Fruit fly (Drosophila melanogaster) whole organism, embryonic: Measurements from ENCODE around the gene barc.
A peak's percentile ranks its signal among the peaks of the same experiment; 100 is the strongest.

ENCODE experiments used
- Ada2b ChIP-seq: fragments of 200-800 bp; sonication (Bioruptor generic); IDR thresholded peaks from 2 replicates; pipeline ENCODE4 v1.3.6; 2022; ENCODE audit warnings: missing biosample characterization, missing genetic modification characterization
- Asciz ChIP-seq: fragments of 200-800 bp; sonication (Bioruptor generic); optimal IDR thresholded peaks from 2 replicates; lab custom pipeline; 2017; ENCODE audit warnings: missing biosample characterization, mild to moderate bottlenecking, missing genetic modification characterization, missing genetic modification reagents
- CG10431 ChIP-seq: fragments of 200-800 bp; sonication (Bioruptor generic); optimal IDR thresholded peaks from 3 replicates; lab custom pipeline; 2018; ENCODE audit warnings: missing biosample characterization, mild to moderate bottlenecking, missing genetic modification characterization
- CG13296 ChIP-seq: fragments of 200-800 bp; sonication (Bioruptor generic); optimal IDR thresholded peaks from 3 replicates; lab custom pipeline; 2018; ENCODE audit warnings: missing biosample characterization, mild to moderate bottlenecking, missing genetic modification characterization
- CG14014 ChIP-seq: fragments of 200-800 bp; sonication (Bioruptor generic); IDR thresholded peaks from 2 replicates; pipeline ENCODE4 v1.3.6; 2022; ENCODE audit warnings: missing biosample characterization, missing genetic modification characterization
- CG14667 ChIP-seq: fragments of 200-800 bp; sonication (Bioruptor generic); IDR thresholded peaks from 2 replicates; pipeline ENCODE4 v1.3.6; 2022; ENCODE audit warnings: missing biosample characterization, missing genetic modification characterization
- CG15011 ChIP-seq: fragments of 200-800 bp; sonication (Bioruptor generic); optimal IDR thresholded peaks from 3 replicates; lab custom pipeline; 2018; ENCODE audit warnings: missing biosample characterization, mild to moderate bottlenecking, missing genetic modification characterization
- CG1647 ChIP-seq: fragments of 200-800 bp; sonication (Bioruptor generic); optimal IDR thresholded peaks from 3 replicates; lab custom pipeline; 2016; ENCODE audit warnings: missing biosample characterization, missing genetic modification characterization
- CG17359 ChIP-seq: fragments of 200-800 bp; sonication (Bioruptor generic); optimal IDR thresholded peaks from 3 replicates; lab custom pipeline; 2018; ENCODE audit warnings: missing biosample characterization, mild to moderate bottlenecking, missing genetic modification characterization, moderate library complexity
- CG17802 ChIP-seq: fragments of 200-800 bp; sonication (Bioruptor generic); optimal IDR thresholded peaks from 2 replicates; lab custom pipeline; 2018; ENCODE audit warnings: missing biosample characterization, mild to moderate bottlenecking, missing genetic modification characterization, moderate library complexity
- CG17912 ChIP-seq: fragments of 200-800 bp; sonication (Bioruptor generic); optimal IDR thresholded peaks from 2 replicates; lab custom pipeline; 2018; ENCODE audit warnings: missing biosample characterization, mild to moderate bottlenecking, missing genetic modification characterization
- CG2199 ChIP-seq: fragments of 200-800 bp; sonication (Bioruptor generic); IDR thresholded peaks from 3 replicates; pipeline ENCODE4 v1.3.6; 2022; ENCODE audit warnings: missing biosample characterization, missing genetic modification characterization
- CG31388 ChIP-seq: fragments of 200-800 bp; sonication (Bioruptor generic); optimal IDR thresholded peaks from 2 replicates; lab custom pipeline; 2016; ENCODE audit warnings: missing biosample characterization, missing genetic modification characterization
- CG3995 ChIP-seq: fragments of 200-800 bp; sonication (Bioruptor generic); optimal IDR thresholded peaks from 3 replicates; lab custom pipeline; 2016; ENCODE audit warnings: missing biosample characterization, missing genetic modification characterization
- CG4854 ChIP-seq: fragments of 200-800 bp; sonication (Bioruptor generic); optimal IDR thresholded peaks from 2 replicates; lab custom pipeline; 2016; ENCODE audit warnings: missing biosample characterization, missing genetic modification characterization, inconsistent platforms
- CG8359 ChIP-seq: fragments of 200-800 bp; sonication (Bioruptor generic); optimal IDR thresholded peaks from 2 replicates; lab custom pipeline; 2017; ENCODE audit warnings: missing biosample characterization, mild to moderate bottlenecking, missing genetic modification characterization, borderline replicate concordance
- CG9932 ChIP-seq: fragments of 200-800 bp; sonication (Bioruptor generic); IDR thresholded peaks from 2 replicates; pipeline ENCODE4 v1.3.6; 2022; ENCODE audit warnings: missing biosample characterization, missing genetic modification characterization
- Dbx ChIP-seq: fragments of 200-800 bp; sonication (Bioruptor generic); IDR thresholded peaks from 3 replicates; pipeline ENCODE4 v1.3.6; 2022; ENCODE audit warnings: missing biosample characterization, missing genetic modification characterization
- Dref ChIP-seq: fragments of 200-800 bp; sonication (Bioruptor generic); IDR thresholded peaks from 2 replicates; pipeline ENCODE4 v1.3.6; 2022; ENCODE audit warnings: missing biosample characterization, missing genetic modification characterization
- Drgx ChIP-seq: fragments of 200-800 bp; sonication (Bioruptor generic); IDR thresholded peaks from 2 replicates; pipeline ENCODE4 v1.3.6; 2022; ENCODE audit warnings: missing biosample characterization, missing genetic modification characterization
- Fer1 ChIP-seq: fragments of 200-800 bp; sonication (Bioruptor generic); optimal IDR thresholded peaks from 2 replicates; lab custom pipeline; 2017; ENCODE audit warnings: missing biosample characterization, mild to moderate bottlenecking, missing genetic modification characterization
- HLH3B ChIP-seq: fragments of 200-800 bp; sonication (Bioruptor generic); IDR thresholded peaks from 2 replicates; pipeline ENCODE4 v1.3.6; 2022; ENCODE audit warnings: missing biosample characterization, missing genetic modification characterization
- HmgZ ChIP-seq: fragments of 200-800 bp; sonication (Bioruptor generic); optimal IDR thresholded peaks from 2 replicates; lab custom pipeline; 2018; ENCODE audit warnings: missing biosample characterization, mild to moderate bottlenecking, missing genetic modification characterization
- Kr ChIP-seq: fragments of 200-800 bp; sonication (Bioruptor generic); optimal IDR thresholded peaks from 2 replicates; lab custom pipeline; 2017; ENCODE audit warnings: missing biosample characterization, mild to moderate bottlenecking, missing genetic modification characterization
- MBD-R2 ChIP-seq: fragments of 200-800 bp; sonication (Bioruptor generic); IDR thresholded peaks from 2 replicates; pipeline ENCODE4 v1.3.6; 2022; ENCODE audit warnings: missing biosample characterization, missing genetic modification characterization
- Trl ChIP-seq, 3 experiments: fragments of >200 bp in 2 of 3; fragments of 200-800 bp in 1 of 3; sonication (Bioruptor generic) in 1 of 3; optimal IDR thresholded peaks; 2 replicates in 1 of 3; 3 replicates in 2 of 3; lab custom pipeline; 2016 to 2017; ENCODE audit warnings: missing biosample characterization in 1 of 3, missing genetic modification characterization in 1 of 3
- Xbp1 ChIP-seq: fragments of 200-800 bp; sonication (Bioruptor generic); optimal IDR thresholded peaks from 3 replicates; lab custom pipeline; 2016; ENCODE audit warnings: missing biosample characterization, mild to moderate bottlenecking, missing genetic modification characterization
- bsh ChIP-seq, 2 experiments: fragments of 200-800 bp; sonication (Bioruptor generic); optimal IDR thresholded peaks; 2 replicates each; lab custom pipeline; 2017 to 2018; ENCODE audit warnings: mild to moderate bottlenecking in 2 of 2, missing biosample characterization in 2 of 2, missing genetic modification characterization in 2 of 2, moderate library complexity in 1 of 2
- crp ChIP-seq, 2 experiments: fragments of 200-800 bp; sonication (Bioruptor generic); optimal IDR thresholded peaks; 2 replicates in 1 of 2; 3 replicates in 1 of 2; lab custom pipeline; 2017; ENCODE audit warnings: missing biosample characterization in 2 of 2, missing genetic modification characterization in 2 of 2, mild to moderate bottlenecking in 1 of 2, moderate library complexity in 1 of 2
- disco-r ChIP-seq: fragments of 200-800 bp; sonication (Bioruptor generic); optimal IDR thresholded peaks from 2 replicates; lab custom pipeline; 2016; ENCODE audit warnings: missing biosample characterization, missing genetic modification characterization
- dm ChIP-seq: fragments of 200-800 bp; sonication (Bioruptor generic); optimal IDR thresholded peaks from 3 replicates; lab custom pipeline; 2016; ENCODE audit warnings: missing biosample characterization, missing genetic modification characterization
- emc ChIP-seq: fragments of 200-800 bp; sonication (Bioruptor generic); optimal IDR thresholded peaks from 2 replicates; lab custom pipeline; 2016; ENCODE audit warnings: missing biosample characterization, missing genetic modification characterization
- fd102C ChIP-seq: fragments of 200-800 bp; sonication (Bioruptor generic); optimal IDR thresholded peaks from 2 replicates; lab custom pipeline; 2018; ENCODE audit warnings: missing biosample characterization, mild to moderate bottlenecking, missing genetic modification characterization, moderate library complexity
- fu2 ChIP-seq: fragments of 200-800 bp; sonication (Bioruptor generic); optimal IDR thresholded peaks from 2 replicates; lab custom pipeline; 2016; ENCODE audit warnings: missing biosample characterization, missing genetic modification characterization
- hbn ChIP-seq: fragments of 200-800 bp; sonication (Bioruptor generic); IDR thresholded peaks from 2 replicates; pipeline ENCODE4 v1.3.6; 2022; ENCODE audit warnings: missing biosample characterization, missing genetic modification characterization; ENCODE audit not compliant: partially characterized antibody
- lilli ChIP-seq: fragments of 200-800 bp; sonication (Bioruptor generic); optimal IDR thresholded peaks from 3 replicates; lab custom pipeline; 2016; ENCODE audit warnings: missing biosample characterization, missing genetic modification characterization
- onecut ChIP-seq: fragments of 200-800 bp; sonication (Bioruptor generic); IDR thresholded peaks from 2 replicates; pipeline ENCODE4 v1.3.6; 2022; ENCODE audit warnings: missing biosample characterization, missing genetic modification characterization
- ssp ChIP-seq: fragments of 200-800 bp; sonication (Bioruptor generic); IDR thresholded peaks from 2 replicates; pipeline ENCODE4 v1.3.6; 2022; ENCODE audit warnings: missing biosample characterization, missing genetic modification characterization
- sug ChIP-seq: fragments of 200-800 bp; optimal IDR thresholded peaks from 2 replicates; lab custom pipeline; 2019; ENCODE audit warnings: missing biosample characterization, mild to moderate bottlenecking, missing genetic modification characterization, moderate library complexity
- tio ChIP-seq: fragments of 200-800 bp; sonication (Bioruptor generic); optimal IDR thresholded peaks from 2 replicates; lab custom pipeline; 2017; ENCODE audit warnings: missing biosample characterization, missing genetic modification characterization, inconsistent platforms
- wor ChIP-seq: fragments of 200-800 bp; sonication (Bioruptor generic); IDR thresholded peaks from 2 replicates; pipeline ENCODE4 v1.3.6; 2022; ENCODE audit warnings: missing biosample characterization, missing genetic modification characterization

Gene barc

dm6 chr3L:21433744-21434384 lies 930 bp upstream of the barc start (continued):
- TF ChIP-seq CG9932 (GFP tag; lab: Robert Waterston, UW) (0 out of 2 replicates have a peak, but pooled peaks have one; percentile 35), Dref (no peak), MBD-R2 (GFP tag; lab: Robert Waterston, UW) (peak; percentile 19; the same call in 1 of the 2 replicates), CG31388 (GFP tag; lab: Kevin White, UChicago) (no peak), ssp (GFP tag; lab: Robert Waterston, UW) (no peak), hbn (GFP tag; lab: Robert Waterston, UW) (no peak), CG15011 (no peak), Kr (no peak), HLH3B (peak; percentile 8; the same call in 1 of the 2 replicates), CG3995 (GFP tag; lab: Kevin White, UChicago) (no peak), CG13296 (GFP tag; lab: Kevin White, UChicago) (no peak), CG10431 (GFP tag; lab: Kevin White, UChicago) (no peak), CG8359 (no peak), Ada2b (GFP tag; lab: Robert Waterston, UW) (no peak), bsh (GFP tag; optimal IDR thresholded peaks at IDR 0.05; lab: Kevin White, UChicago) (no peak), Trl (optimal IDR thresholded peaks at IDR 0.05; lab: Kevin White, UChicago) (peak in 1 of 2 experiments; percentile 0), Trl (GFP tag; optimal IDR thresholded peaks at IDR 0.05; lab: Kevin White, UChicago) (no peak), HmgZ (tag; lab: Kevin White, UChicago) (peak; percentile 5), CG17359 (tag; lab: Kevin White, UChicago) (no peak), sug (peak; percentile 35), fu2 (GFP tag; lab: Kevin White, UChicago) (no peak), CG4854 (GFP tag; lab: Kevin White, UChicago) (no peak), CG17802 (no peak), Asciz (GFP tag; lab: Kevin White, UChicago) (no peak), emc (no peak), crp (GFP tag; optimal IDR thresholded peaks at IDR 0.05; lab: Kevin White, UChicago) (no peak), wor (no peak), fd102C (GFP tag; lab: Kevin White, UChicago) (no peak), Drgx (no peak), lilli (GFP tag; lab: Kevin White, UChicago) (no peak), CG14014 (no peak), CG14667 (GFP tag; lab: Robert Waterston, UW) (no peak), tio (GFP tag; lab: Kevin White, UChicago) (no peak), Fer1 (GFP tag; lab: Kevin White, UChicago) (peak; percentile 13), Xbp1 (GFP tag; lab: Kevin White, UChicago) (peak; percentile 12), CG2199 (GFP tag; lab: Robert Waterston, UW) (0 out of 3 replicates have a peak, but pooled peaks have one; percentile 25), dm (peak; percentile 92), onecut (GFP tag; lab: Robert Waterston, UW) (no peak), disco-r (GFP tag; lab: Kevin White, UChicago) (peak; percentile 2), CG17912 (GFP tag; lab: Kevin White, UChicago) (no peak)

dm6 chr3L:21427490-21427889 lies 5.4 kb downstream of the barc start, which contains the start of gene CG33288:
TSS of gene CG33288 (plus strand) at chr3L:21427790.
- TF ChIP-seq Dbx (GFP tag; lab: Robert Waterston, UW) (0 out of 3 replicates have a peak, but pooled peaks have one; percentile 21), CG1647 (GFP tag; lab: Kevin White, UChicago) (no peak)
